Fruit fly (Drosophila melanogaster) whole organism, embryonic: ENCODE results near the gene Alp9.

Source experiments
- B-H1 ChIP-seq: fragments of 200-800 bp; sonication (Bioruptor generic); IDR thresholded peaks from 3 replicates; pipeline ENCODE4 v1.3.6; 2022; ENCODE audit warnings: missing biosample characterization, missing genetic modification characterization
- CG31441 ChIP-seq: fragments of 200-800 bp; sonication (Bioruptor generic); IDR thresholded peaks from 2 replicates; pipeline ENCODE4 v1.3.6; 2022; ENCODE audit warnings: missing biosample characterization, missing genetic modification characterization
- Dip2 ChIP-seq: fragments of 200-800 bp; sonication (Bioruptor generic); IDR thresholded peaks from 2 replicates; pipeline ENCODE4 v1.3.6; 2022; ENCODE audit warnings: missing biosample characterization, missing genetic modification characterization
- Dref ChIP-seq: fragments of 200-800 bp; sonication (Bioruptor generic); IDR thresholded peaks from 2 replicates; pipeline ENCODE4 v1.3.6; 2022; ENCODE audit warnings: missing biosample characterization, missing genetic modification characterization
- Kr ChIP-seq: fragments of 200-800 bp; sonication (Bioruptor generic); optimal IDR thresholded peaks from 2 replicates; lab custom pipeline; 2017; ENCODE audit warnings: missing biosample characterization, mild to moderate bottlenecking, missing genetic modification characterization
- Lim3 ChIP-seq: fragments of 200-800 bp; sonication (Bioruptor generic); IDR thresholded peaks from 2 replicates; pipeline ENCODE4 v1.3.6; 2022; ENCODE audit warnings: missing biosample characterization, missing genetic modification characterization
- Sox102F ChIP-seq: fragments of 200-800 bp; sonication (Bioruptor generic); optimal IDR thresholded peaks from 2 replicates; lab custom pipeline; 2018; ENCODE audit warnings: missing biosample characterization, mild to moderate bottlenecking, missing genetic modification characterization, moderate library complexity
- croc ChIP-seq: fragments of 200-800 bp; sonication (Bioruptor generic); conservative IDR thresholded peaks from 3 replicates; pipeline ENCODE4 v1.3.6; 2022; ENCODE audit warnings: missing biosample characterization, missing genetic modification characterization
- fru ChIP-seq: fragments of >200 bp; optimal IDR thresholded peaks from 2 replicates; lab custom pipeline; 2017
- ranshi ChIP-seq: fragments of 200-800 bp; sonication (Bioruptor generic); IDR thresholded peaks from 2 replicates; pipeline ENCODE4 v1.3.6; 2022; ENCODE audit warnings: missing biosample characterization, missing genetic modification characterization
- zen2 ChIP-seq: fragments of 200-800 bp; sonication (Bioruptor generic); IDR thresholded peaks from 3 replicates; pipeline ENCODE4 v1.3.6; 2022; ENCODE audit warnings: missing biosample characterization, missing genetic modification characterization; ENCODE audit not compliant: partially characterized antibody

DNA sequence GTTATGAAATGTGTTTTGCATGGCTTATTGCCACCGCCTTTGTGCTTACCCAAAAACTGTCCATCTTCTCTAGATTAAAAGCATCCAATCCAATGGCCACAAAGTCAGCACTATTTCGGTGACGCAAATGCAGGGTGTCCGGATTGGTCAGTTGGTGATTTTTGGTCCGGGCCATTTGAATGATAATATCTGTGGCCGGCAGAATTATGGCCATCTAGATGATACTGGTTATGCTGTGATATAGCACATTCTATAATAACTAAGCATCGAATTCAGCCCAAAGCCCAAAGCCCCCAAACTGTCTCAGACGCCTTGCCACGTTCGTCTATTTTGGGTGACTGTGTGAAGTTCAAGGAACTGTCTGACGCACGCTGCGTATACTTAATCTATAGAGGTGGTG is 39.1 kb upstream of the Alp9 start:
- TF ChIP-seq zen2 (GFP tag; lab: Robert Waterston, UW): no peak
- no peak for TF ChIP-seq ranshi (GFP tag; lab: Robert Waterston, UW)
- no peak for TF ChIP-seq fru (lab: Kevin White, UChicago)
- no peak for TF ChIP-seq CG31441 (GFP tag; lab: Robert Waterston, UW)
- TF ChIP-seq Dref (GFP tag; lab: Robert Waterston, UW): no peak
- TF ChIP-seq croc: no peak
- no peak for TF ChIP-seq B-H1 (GFP tag; lab: Robert Waterston, UW)
- no peak for TF ChIP-seq Lim3 (GFP tag; lab: Robert Waterston, UW)
- TF ChIP-seq Kr (GFP tag; lab: Kevin White, UChicago): no peak
- no peak for TF ChIP-seq Dip2
- TF ChIP-seq Sox102F: no peak
